Fruit fly (Drosophila melanogaster): ENCODE results near the gene CG42688.

CG42688 gene

DNA sequence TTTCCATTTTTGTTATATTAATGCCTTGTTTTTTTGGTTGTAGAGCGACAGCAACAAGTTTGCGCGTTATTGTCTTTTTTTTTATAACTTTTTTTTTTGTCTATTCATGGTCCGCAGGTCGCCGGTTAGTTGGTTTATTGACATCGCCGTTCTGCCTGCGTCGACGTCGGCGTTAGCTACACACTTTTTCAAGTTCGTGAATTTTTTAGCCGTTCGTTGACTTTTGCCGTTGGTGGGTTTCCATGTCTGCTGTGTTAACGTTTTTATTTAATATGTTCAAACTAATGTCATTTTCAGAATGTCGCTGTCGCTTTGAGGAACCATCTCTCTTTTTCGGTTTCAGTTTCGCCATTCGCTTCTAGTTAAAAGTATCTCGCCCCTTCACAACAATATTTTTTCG lies 36.0 kb downstream of the CG42688 start:
- TF ChIP-seq Clk (GFP tag; optimal IDR thresholded peaks at IDR 0.05), result no peak
- TF ChIP-seq kay (GFP tag; ENCODE audit: borderline replicate concordance), result peak; percentile 57

DNA sequence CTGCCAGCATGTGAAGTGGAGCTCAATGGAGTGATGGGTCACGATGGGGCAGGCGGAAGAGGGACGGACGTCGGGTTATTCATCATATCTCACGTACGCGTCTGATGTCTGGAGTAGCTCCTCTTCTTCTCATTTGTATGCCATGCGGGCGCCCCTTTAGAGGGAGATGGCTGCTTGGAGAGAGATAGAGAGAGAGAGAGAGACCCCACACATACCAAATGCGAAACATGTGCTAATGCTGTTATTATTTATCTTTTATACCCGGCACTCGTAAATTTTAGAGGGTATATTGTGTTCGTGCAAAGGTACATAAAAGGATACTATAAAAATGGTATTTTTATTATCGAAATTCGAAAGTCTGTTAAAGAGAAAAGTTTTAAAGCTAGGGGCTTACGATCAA lies 36.6 kb downstream of the CG42688 start:
- TF ChIP-seq ovo (GFP tag; optimal IDR thresholded peaks at IDR 0.05) (no peak), cic (GFP tag; optimal IDR thresholded peaks at IDR 0.05) (no peak), tj (GFP tag; optimal IDR thresholded peaks at IDR 0.05) (no peak), pad (GFP tag; optimal IDR thresholded peaks at IDR 0.05) (no peak), toe (GFP tag; optimal IDR thresholded peaks at IDR 0.05) (no peak), CG11617 (GFP tag; optimal IDR thresholded peaks at IDR 0.05) (no peak), bab1 (GFP tag; optimal IDR thresholded peaks at IDR 0.05) (no peak), Hr96 (GFP tag; optimal IDR thresholded peaks at IDR 0.05) (no peak), CG33017 (tag; optimal IDR thresholded peaks at IDR 0.05) (no peak), Clk (GFP tag; optimal IDR thresholded peaks at IDR 0.05) (no peak), kay (GFP tag; ENCODE audit: borderline replicate concordance) (no peak)

DNA sequence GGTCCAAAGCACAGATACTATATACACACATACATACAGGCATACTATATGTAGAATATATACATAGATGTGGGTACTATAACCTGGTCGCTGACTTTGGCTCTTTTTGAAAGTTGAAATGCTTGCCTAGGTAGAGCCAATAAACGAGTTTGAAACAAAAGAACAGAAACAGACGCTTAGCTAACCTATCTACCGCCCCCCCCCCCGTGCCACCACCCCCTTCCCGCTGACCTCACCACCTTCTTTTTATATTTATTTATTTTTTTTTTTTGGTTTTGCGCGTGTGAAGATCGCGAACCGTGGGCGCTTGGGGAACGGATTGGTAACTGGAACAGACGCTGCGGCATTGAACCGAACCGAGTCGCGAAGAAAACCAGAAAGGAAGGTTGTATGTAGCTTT lies 38.5 kb downstream of the CG42688 start:
- no peak for TF ChIP-seq ovo (GFP tag; optimal IDR thresholded peaks at IDR 0.05)
- TF ChIP-seq Clk (GFP tag; optimal IDR thresholded peaks at IDR 0.05), result no peak
- no peak for TF ChIP-seq cnc (optimal IDR thresholded peaks at IDR 0.05)
- no peak for TF ChIP-seq CG11617 (GFP tag; optimal IDR thresholded peaks at IDR 0.05)
- no peak for TF ChIP-seq kay (GFP tag; ENCODE audit: borderline replicate concordance)
- no peak for TF ChIP-seq CG14711 (tag; optimal IDR thresholded peaks at IDR 0.05)
- no peak for TF ChIP-seq Crg-1 (GFP tag; optimal IDR thresholded peaks at IDR 0.05)
- no peak for TF ChIP-seq CG33017 (tag; optimal IDR thresholded peaks at IDR 0.05)
- TF ChIP-seq tj (GFP tag; optimal IDR thresholded peaks at IDR 0.05), result no peak
- no peak for TF ChIP-seq CG5204 (GFP tag; optimal IDR thresholded peaks at IDR 0.05)
- TF ChIP-seq CG12768 (GFP tag; optimal IDR thresholded peaks at IDR 0.05), result no peak
- no peak for TF ChIP-seq toe (GFP tag; optimal IDR thresholded peaks at IDR 0.05)
- TF ChIP-seq Hr96 (GFP tag; optimal IDR thresholded peaks at IDR 0.05), result no peak
- TF ChIP-seq cic (GFP tag; optimal IDR thresholded peaks at IDR 0.05), result no peak
- TF ChIP-seq pad (GFP tag; optimal IDR thresholded peaks at IDR 0.05), result no peak
- no peak for TF ChIP-seq CG7101 (tag; optimal IDR thresholded peaks at IDR 0.05)
- TF ChIP-seq bab1 (GFP tag; optimal IDR thresholded peaks at IDR 0.05), result no peak
- no peak for TF ChIP-seq CG1620 (GFP tag; optimal IDR thresholded peaks at IDR 0.05)
- TF ChIP-seq CG7045 (GFP tag; optimal IDR thresholded peaks at IDR 0.05), result no peak

DNA sequence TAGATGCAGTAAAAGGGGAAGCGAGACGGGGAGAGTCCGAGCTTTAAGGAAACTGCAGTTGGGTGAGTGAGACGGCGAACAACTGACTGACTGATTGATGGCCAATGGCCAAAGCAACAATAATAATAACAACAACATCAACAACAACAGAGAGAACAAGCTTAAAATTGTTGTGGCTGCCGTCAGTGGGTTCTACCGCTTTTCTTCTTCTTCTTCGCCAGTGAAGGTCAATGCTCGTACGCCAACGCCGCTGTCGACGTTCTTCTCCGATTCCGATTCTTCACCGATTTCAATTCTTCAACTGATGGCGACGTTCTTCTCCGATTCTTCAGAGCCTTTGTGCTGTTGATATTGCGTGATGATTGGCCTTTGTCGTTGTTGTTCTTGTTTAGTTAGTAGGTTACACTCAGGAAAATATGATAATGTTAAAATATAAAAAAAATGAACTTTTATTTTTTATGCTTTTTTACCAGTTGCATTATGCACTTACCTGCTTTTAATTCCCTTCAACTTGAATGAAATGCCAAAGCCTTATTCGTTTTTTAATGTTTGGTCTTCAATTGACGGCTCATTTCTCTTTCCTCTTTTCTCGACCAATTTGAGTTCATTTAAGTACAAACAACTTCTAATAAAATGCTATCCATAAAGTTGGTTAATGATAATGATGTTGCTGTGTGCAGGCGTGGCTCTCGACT lies 40.3 kb downstream of the CG42688 start:
- no peak for TF ChIP-seq cnc (optimal IDR thresholded peaks at IDR 0.05)
- no peak for TF ChIP-seq CG1620 (GFP tag; optimal IDR thresholded peaks at IDR 0.05)
- TF ChIP-seq cic (GFP tag; optimal IDR thresholded peaks at IDR 0.05), result no peak
- TF ChIP-seq tj (GFP tag; optimal IDR thresholded peaks at IDR 0.05), result no peak
- TF ChIP-seq CG5204 (GFP tag; optimal IDR thresholded peaks at IDR 0.05), result no peak
- TF ChIP-seq Crg-1 (GFP tag; optimal IDR thresholded peaks at IDR 0.05), result no peak
- TF ChIP-seq Clk (GFP tag; optimal IDR thresholded peaks at IDR 0.05), result no peak

DNA sequence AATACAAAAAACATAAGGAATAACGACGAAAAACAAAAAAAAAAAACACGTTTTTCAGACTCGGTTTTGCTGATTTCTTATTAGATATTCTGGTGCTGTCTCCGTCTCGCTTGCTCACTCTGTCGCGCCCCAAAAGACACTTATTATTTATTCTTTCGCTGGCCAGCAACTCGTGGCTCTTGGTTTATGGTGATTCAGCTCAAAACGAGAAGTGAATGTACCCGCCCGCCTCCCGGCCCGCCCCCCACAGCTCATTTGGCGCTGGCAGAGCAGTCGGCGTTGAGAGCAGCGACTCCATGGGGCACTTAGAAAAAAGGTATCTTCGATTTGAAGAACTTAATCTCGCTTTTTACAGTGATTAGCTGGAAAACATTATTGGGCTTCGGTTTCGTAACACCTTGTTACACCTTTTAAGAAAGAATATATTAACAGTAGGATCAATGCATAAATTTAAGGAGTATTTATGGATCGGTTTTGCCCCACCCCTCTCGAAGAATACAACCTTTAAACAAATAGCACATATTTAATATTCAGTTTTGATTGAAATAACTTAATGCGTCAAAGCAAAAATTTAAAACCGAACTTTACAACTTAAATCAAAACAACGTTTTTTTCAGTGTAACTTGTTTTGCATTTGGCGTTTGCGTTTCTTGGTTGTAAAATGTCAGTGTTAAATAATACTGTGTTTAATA lies 41.0 kb downstream of the CG42688 start:
- TF ChIP-seq CG1620 (GFP tag; optimal IDR thresholded peaks at IDR 0.05) (no peak), CG33017 (tag; optimal IDR thresholded peaks at IDR 0.05) (no peak), ovo (GFP tag; optimal IDR thresholded peaks at IDR 0.05) (no peak), toe (GFP tag; optimal IDR thresholded peaks at IDR 0.05) (no peak), cic (GFP tag; optimal IDR thresholded peaks at IDR 0.05) (no peak), Mnt (GFP tag; optimal IDR thresholded peaks at IDR 0.05) (no peak), Hr96 (GFP tag; optimal IDR thresholded peaks at IDR 0.05) (peak; percentile 64), bab1 (GFP tag; optimal IDR thresholded peaks at IDR 0.05) (peak; percentile 84), CG14711 (tag; optimal IDR thresholded peaks at IDR 0.05) (peak; percentile 45), cnc (optimal IDR thresholded peaks at IDR 0.05) (no peak), pad (GFP tag; optimal IDR thresholded peaks at IDR 0.05) (peak; percentile 41), kay (GFP tag; ENCODE audit: borderline replicate concordance) (peak; percentile 65), tj (GFP tag; optimal IDR thresholded peaks at IDR 0.05) (peak; percentile 95), CG7045 (GFP tag; optimal IDR thresholded peaks at IDR 0.05) (peak; percentile 36), CG11617 (GFP tag; optimal IDR thresholded peaks at IDR 0.05) (peak; percentile 59), Crg-1 (GFP tag; optimal IDR thresholded peaks at IDR 0.05) (no peak), CG7101 (tag; optimal IDR thresholded peaks at IDR 0.05) (peak; percentile 56)

DNA sequence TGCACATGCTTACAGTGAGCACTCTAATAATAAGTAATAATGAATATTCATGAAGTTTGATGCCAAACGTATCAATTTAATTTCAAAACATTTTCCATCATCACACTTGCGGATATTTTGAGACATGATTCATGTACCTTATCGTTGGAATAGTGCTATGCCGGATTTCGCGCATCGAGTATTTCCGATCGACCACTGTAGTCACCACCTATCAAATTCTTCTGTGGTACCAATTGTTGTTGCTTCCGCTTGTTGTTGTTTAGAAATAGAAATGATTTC lies 41.7 kb downstream of the CG42688 start:
- TF ChIP-seq CG7101 (tag; optimal IDR thresholded peaks at IDR 0.05) (peak; percentile 16), CG14711 (tag; optimal IDR thresholded peaks at IDR 0.05) (peak; percentile 34), Hr96 (GFP tag; optimal IDR thresholded peaks at IDR 0.05) (peak; percentile 33), Crg-1 (GFP tag; optimal IDR thresholded peaks at IDR 0.05) (no peak), bab1 (GFP tag; optimal IDR thresholded peaks at IDR 0.05) (peak; percentile 54), Clk (GFP tag; optimal IDR thresholded peaks at IDR 0.05) (no peak), pad (GFP tag; optimal IDR thresholded peaks at IDR 0.05) (peak; percentile 17)
